Worm (Caenorhabditis elegans) whole organism, midembryonic: ENCODE measurements around the gene tomm-7.

ENCODE experiments used
- T22C8.4 ChIP-seq: fragments of 200-800 bp; sonication (Bioruptor generic); IDR thresholded peaks from 2 replicates; pipeline ENCODE4 v1.3.6; 2022; ENCODE audit warnings: missing genetic modification characterization, missing compliant biosample characterization
- cog-1 ChIP-seq: sonication (generic microtip); optimal IDR thresholded peaks from 2 replicates; lab custom pipeline; 2016; ENCODE audit warnings: missing genetic modification characterization, missing compliant biosample characterization
- flt-1 ChIP-seq: fragments of 200-800 bp; sonication (Bioruptor generic); IDR thresholded peaks from 2 replicates; pipeline ENCODE4 v1.3.6; 2022; ENCODE audit warnings: missing genetic modification characterization, missing compliant biosample characterization
- klf-2 ChIP-seq: fragments of 200-800 bp; sonication (Bioruptor generic); conservative IDR thresholded peaks from 2 replicates; pipeline ENCODE4 v1.3.6; 2022; ENCODE audit warnings: missing genetic modification reagents, missing genetic modification characterization, missing compliant biosample characterization
- med-1 ChIP-seq: sonication (generic microtip); optimal IDR thresholded peaks from 2 replicates; lab custom pipeline; 2017; ENCODE audit warnings: missing genetic modification characterization, mild to moderate bottlenecking, missing compliant biosample characterization, antibody characterized with exemption, missing genetic modification reagents; ENCODE audit not compliant: insufficient read depth
- ref-1 ChIP-seq: fragments of 200-800 bp; sonication (Bioruptor generic); conservative IDR thresholded peaks from 2 replicates; pipeline ENCODE4 v1.3.6; 2022; ENCODE audit warnings: missing genetic modification reagents, missing genetic modification characterization, missing compliant biosample characterization
- tab-1 ChIP-seq: fragments of 200-800 bp; sonication (Bioruptor generic); IDR thresholded peaks from 2 replicates; pipeline ENCODE4 v1.3.6; 2022; ENCODE audit warnings: missing genetic modification characterization, missing compliant biosample characterization
- ztf-23 ChIP-seq: fragments of 200-800 bp; sonication (Bioruptor generic); IDR thresholded peaks from 2 replicates; pipeline ENCODE4 v1.3.6; 2022; ENCODE audit warnings: missing genetic modification reagents, missing genetic modification characterization, missing compliant biosample characterization
- ztf-29 ChIP-seq: fragments of 200-800 bp; sonication (Bioruptor generic); IDR thresholded peaks from 2 replicates; pipeline ENCODE4 v1.3.6; 2022; ENCODE audit warnings: missing genetic modification reagents, missing genetic modification characterization, missing compliant biosample characterization

The tomm-7 gene

DNA sequence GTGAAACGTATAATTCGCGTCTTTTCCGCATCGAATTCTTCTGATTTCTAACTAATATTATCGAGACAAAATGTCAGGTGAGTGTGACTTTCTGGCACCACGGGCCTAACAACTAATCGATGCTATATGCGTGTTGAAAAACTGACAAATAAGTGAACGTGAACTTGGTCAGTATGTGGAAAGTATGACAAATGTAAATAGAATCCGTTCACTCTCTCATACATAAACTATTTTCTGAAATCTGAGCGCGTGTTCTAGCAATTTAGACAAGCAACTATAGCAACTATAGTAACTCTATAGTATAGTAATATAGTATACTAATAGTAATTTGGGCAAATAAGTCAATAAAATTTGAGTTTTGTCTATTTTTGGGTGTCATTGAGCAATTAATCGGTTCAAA, 32.9 kb downstream of the tomm-7 start:
- no peak for TF ChIP-seq ztf-23 (GFP tag; lab: Robert Waterston, UW)
- no peak for TF ChIP-seq ztf-29 (GFP tag; lab: Robert Waterston, UW)
- no peak for TF ChIP-seq cog-1 (tag; lab: Kevin White, UChicago)
- no peak for TF ChIP-seq flt-1 (GFP tag; lab: Robert Waterston, UW)
- TF ChIP-seq T22C8.4 (GFP tag; lab: Robert Waterston, UW): no peak
- TF ChIP-seq med-1 (GFP tag; lab: Kevin White, UChicago): no peak
- TF ChIP-seq klf-2 (GFP tag; lab: Robert Waterston, UW): no peak
- no peak for TF ChIP-seq ref-1 (GFP tag; lab: Robert Waterston, UW)

DNA sequence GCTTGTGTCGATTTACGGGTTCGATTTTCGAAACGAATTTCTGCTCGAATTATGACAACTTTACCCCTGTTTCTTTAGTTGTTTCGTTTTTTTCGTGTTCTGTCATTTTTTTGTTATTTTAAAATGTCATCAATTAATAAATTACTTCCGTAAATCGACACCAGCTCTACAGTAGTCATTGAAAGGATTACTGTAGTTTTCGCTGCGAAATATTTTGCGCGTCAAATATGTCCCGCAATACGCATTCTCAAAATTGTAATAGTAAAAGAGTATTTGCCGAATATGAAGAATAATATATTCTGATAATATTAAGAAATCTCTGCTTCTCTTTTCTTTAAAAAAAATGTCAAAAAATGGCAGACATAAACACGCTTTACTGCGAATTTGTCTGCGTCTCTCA, 33.8 kb downstream of the tomm-7 start:
- no peak for TF ChIP-seq klf-2 (GFP tag; lab: Robert Waterston, UW)
- no peak for TF ChIP-seq ref-1 (GFP tag; lab: Robert Waterston, UW)
- TF ChIP-seq med-1 (GFP tag; lab: Kevin White, UChicago): no peak

DNA sequence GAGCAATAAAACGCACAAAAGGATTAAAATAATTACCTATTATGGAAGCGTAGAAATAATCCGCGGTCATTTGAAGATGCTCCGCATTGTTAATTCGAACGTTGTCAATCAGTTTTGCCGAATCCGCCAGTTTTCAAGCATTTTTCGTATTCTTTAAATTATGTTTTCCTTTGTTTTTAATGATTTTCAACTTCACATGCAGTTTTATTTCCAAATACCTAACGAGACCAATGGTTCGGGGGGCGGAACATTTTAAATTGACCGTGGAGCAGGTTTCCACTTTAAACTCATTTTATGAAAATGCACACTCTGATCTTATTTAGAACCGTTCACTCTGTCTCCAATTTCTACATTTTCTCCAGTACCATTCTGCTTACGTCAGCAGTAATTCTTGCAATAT, 35.3 kb downstream of the tomm-7 start, which contains the start of gene ZK688.4:
Gene ZK688.4, plus strand, starts transcription at position 301 of the 400 bp plus-strand sequence.
- TF ChIP-seq tab-1 (GFP tag; lab: Robert Waterston, UW) (no peak), ref-1 (GFP tag; lab: Robert Waterston, UW) (no peak), ztf-23 (GFP tag; lab: Robert Waterston, UW) (no peak)

DNA sequence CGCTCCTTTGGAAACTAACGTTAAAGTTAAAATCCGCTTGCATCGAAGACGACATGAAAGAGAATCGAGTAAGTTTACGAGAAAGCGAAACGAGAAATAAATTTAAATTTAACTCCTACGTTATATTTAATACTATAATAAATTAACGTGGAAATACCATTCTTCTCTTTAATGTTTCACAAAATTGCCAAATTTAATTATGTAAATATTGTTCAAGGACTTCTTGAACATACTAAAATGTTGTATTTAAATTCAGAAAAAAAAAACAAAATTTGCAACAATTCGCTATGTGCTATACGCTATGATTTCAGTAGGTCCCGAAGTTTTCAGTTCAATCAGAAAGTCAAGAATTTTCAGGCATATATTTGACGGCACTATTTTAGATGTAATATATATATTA, 37.5 kb downstream of the tomm-7 start, which contains the start of gene ZK688.10:
Gene ZK688.10, minus strand, starts transcription at position 101 of the 400 bp plus-strand sequence.
- TF ChIP-seq T22C8.4 (GFP tag; lab: Robert Waterston, UW) (no peak), med-1 (GFP tag; lab: Kevin White, UChicago) (no peak), ztf-23 (GFP tag; lab: Robert Waterston, UW) (no peak), klf-2 (GFP tag; lab: Robert Waterston, UW) (no peak)

DNA sequence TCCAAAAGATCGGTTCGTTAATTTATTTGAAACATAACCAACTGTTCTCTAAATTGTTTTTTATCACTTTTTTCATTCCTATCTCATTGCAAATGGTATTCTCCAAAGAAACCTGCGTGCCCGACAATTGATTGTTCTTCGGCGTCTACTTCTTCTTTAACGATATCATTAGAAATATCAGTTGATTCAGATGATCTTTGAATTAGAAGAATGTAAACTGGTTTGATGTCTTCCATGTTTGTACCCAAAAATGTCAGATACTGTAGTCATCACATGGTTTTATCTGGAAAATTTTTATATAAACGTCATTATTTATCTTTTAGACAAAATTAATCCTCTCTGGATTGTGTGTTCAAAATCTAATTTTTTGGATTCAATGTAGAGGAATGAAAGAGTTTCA, 38.3 kb downstream of the tomm-7 start:
- TF ChIP-seq klf-2 (GFP tag; lab: Robert Waterston, UW) (no peak), ref-1 (GFP tag; lab: Robert Waterston, UW) (no peak), flt-1 (GFP tag; lab: Robert Waterston, UW) (no peak)

DNA sequence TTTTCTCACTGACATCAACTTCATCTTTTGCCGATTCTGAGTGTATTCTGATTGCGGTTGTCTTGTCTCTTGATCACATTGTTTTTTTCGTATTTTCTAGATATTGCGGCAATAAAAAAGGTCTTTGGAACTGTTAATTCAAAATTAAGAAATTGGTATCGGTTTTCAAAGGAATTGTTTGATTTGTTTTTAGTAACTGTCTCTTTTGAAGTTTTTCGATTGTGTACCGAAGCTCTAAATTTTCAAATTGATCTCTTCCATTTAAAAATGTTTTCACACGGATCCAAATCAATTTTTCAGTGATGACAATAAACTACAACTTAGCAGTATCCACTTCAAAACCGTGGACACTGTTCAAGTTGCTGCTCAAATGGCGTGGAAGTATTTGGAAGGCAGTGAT, 41.3 kb downstream of the tomm-7 start, which contains the start of gene best-24:
Gene best-24, plus strand, starts transcription at position 301 of the 400 bp plus-strand sequence.
- TF ChIP-seq ref-1 (GFP tag; lab: Robert Waterston, UW): no peak
- TF ChIP-seq flt-1 (GFP tag; lab: Robert Waterston, UW): no peak
- no peak for TF ChIP-seq ztf-23 (GFP tag; lab: Robert Waterston, UW)
- no peak for TF ChIP-seq ztf-29 (GFP tag; lab: Robert Waterston, UW)
- no peak for TF ChIP-seq klf-2 (GFP tag; lab: Robert Waterston, UW)
- no peak for TF ChIP-seq med-1 (GFP tag; lab: Kevin White, UChicago)
- TF ChIP-seq tab-1 (GFP tag; lab: Robert Waterston, UW): no peak
- TF ChIP-seq cog-1 (tag; lab: Kevin White, UChicago): no peak
- TF ChIP-seq T22C8.4 (GFP tag; lab: Robert Waterston, UW): no peak

DNA sequence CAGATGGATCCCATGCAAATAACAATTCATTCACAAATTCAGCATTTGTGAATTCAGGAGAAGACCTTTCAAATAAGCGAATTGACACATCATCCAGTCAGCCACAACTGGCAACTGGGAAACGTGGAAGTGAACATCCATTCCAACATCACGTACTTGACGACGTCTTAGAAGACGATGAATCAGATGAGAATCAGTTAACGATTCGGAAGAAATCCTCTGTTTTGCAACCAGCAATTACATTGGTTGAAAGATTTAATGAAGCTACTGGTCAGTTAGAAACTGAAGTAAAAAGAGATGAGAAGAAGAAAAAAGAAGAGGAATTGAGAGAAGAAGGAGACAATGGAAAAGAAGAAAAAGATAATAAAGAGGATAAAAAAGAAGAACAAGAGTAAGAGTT, 44.0 kb downstream of the tomm-7 start:
- TF ChIP-seq klf-2 (GFP tag; lab: Robert Waterston, UW) (no peak), flt-1 (GFP tag; lab: Robert Waterston, UW) (no peak), med-1 (GFP tag; lab: Kevin White, UChicago) (no peak), T22C8.4 (GFP tag; lab: Robert Waterston, UW) (no peak), ztf-23 (GFP tag; lab: Robert Waterston, UW) (no peak), tab-1 (GFP tag; lab: Robert Waterston, UW) (no peak)

DNA sequence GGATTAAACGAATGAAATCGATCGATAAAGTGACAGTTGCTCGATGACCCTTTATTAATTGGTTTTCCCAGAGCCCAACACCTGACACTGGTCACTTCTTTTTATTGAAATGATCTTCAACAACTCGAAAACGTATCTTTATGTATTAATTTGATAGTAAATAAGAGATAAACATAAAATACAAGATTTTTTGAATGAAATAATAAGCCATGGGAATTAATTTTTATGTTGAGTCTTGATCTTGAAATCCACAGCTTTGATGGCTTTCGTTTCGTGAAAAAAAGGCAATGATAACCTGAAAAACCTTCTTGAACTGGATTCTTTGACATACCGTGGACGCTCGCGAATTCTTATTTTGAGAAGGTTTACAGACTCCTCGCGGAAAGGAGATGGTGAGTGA, 48.1 kb downstream of the tomm-7 start, which contains the start of gene pcp-5:
Gene pcp-5, minus strand, starts transcription at position 101 of the 400 bp plus-strand sequence.
- no peak for TF ChIP-seq flt-1 (GFP tag; lab: Robert Waterston, UW)
- TF ChIP-seq cog-1 (tag; lab: Kevin White, UChicago): no peak
- no peak for TF ChIP-seq T22C8.4 (GFP tag; lab: Robert Waterston, UW)
- no peak for TF ChIP-seq ztf-23 (GFP tag; lab: Robert Waterston, UW)
- no peak for TF ChIP-seq tab-1 (GFP tag; lab: Robert Waterston, UW)
- TF ChIP-seq ref-1 (GFP tag; lab: Robert Waterston, UW): no peak
- no peak for TF ChIP-seq klf-2 (GFP tag; lab: Robert Waterston, UW)
- TF ChIP-seq ztf-29 (GFP tag; lab: Robert Waterston, UW): no peak
- TF ChIP-seq med-1 (GFP tag; lab: Kevin White, UChicago): no peak

DNA sequence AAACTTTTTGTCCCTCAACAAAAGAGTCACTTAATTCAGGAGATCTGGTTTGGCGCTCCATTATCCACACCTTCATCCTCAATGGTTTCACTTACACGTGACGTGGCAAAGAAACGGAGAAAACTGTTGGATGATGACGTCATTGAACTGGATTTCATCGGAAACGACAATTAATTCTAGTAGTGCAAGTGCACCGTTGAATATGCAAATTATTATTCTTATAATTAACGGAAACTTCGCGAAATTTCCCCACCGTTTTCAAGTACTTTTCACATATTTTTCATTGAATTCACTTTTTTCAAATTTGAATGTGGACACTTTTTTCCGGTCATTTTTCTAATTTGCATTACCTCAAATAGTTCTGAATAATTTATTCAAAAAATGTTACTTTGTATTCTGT, 49.9 kb downstream of the tomm-7 start, which contains the start of gene ZK688.1:
Gene ZK688.1, plus strand, starts transcription at position 301 of the 400 bp plus-strand sequence.
- TF ChIP-seq cog-1 (tag; lab: Kevin White, UChicago) (no peak), ztf-29 (GFP tag; lab: Robert Waterston, UW) (no peak), ref-1 (GFP tag; lab: Robert Waterston, UW) (no peak), klf-2 (GFP tag; lab: Robert Waterston, UW) (no peak), ztf-23 (GFP tag; lab: Robert Waterston, UW) (no peak), T22C8.4 (GFP tag; lab: Robert Waterston, UW) (no peak), med-1 (GFP tag; lab: Kevin White, UChicago) (no peak), flt-1 (GFP tag; lab: Robert Waterston, UW) (no peak), tab-1 (GFP tag; lab: Robert Waterston, UW) (no peak)
